Fruit fly (Drosophila melanogaster): ENCODE measurements around the gene Mpv17.

Mpv17 gene

DNA sequence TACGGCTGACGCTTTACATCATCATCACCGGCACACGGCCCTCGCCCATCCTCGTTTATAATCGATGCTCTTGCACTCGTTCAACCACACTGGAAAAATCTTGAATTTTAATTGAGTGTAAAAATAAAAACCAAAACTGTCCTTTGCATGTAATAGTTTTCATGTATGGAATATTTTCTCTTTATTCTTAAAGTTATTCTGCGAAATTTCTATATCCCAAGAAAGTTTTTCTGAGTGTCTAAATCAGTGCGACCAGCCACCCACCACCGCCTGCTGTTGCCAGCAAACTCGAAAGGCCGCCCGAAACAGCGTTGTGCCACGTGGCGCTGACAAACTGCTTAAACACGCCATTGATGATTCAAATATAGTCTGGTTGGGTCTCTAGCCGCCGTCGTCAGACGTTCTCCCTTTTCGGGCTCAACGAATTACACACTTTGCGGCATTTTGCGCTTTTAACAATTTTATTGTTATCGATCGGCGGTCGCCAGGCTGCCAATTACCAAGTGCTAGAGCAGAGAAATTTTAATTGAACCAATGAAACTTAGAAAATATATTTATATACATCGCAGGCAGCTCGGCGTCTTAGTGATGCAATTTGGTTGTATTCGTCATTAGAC lies 46.3 kb downstream of the Mpv17 start (continued):
- peak; percentile 54 for TF ChIP-seq OdsH (GFP tag; optimal IDR thresholded peaks at IDR 0.05)

DNA sequence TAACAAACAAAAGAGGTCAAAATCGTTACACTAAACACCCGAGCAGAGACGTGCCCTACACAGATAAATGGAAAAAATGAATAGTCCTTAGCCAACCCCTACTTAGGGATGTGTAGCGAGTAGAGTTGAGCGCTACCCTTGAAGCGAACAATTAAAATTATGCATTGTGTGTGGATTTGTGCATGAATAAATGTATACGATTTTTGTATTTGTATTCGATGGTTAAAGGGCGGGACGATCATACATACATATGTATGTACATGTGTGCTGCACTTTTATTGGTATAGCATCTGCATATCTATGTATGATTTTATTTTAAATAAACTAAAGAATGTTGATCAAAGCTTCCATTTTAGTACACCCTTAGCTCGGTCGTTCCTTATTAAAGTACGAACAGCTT lies 48.0 kb downstream of the Mpv17 start:
- no peak for TF ChIP-seq foxo (GFP tag; optimal IDR thresholded peaks at IDR 0.05)
- no peak for TF ChIP-seq sv (GFP tag; optimal IDR thresholded peaks at IDR 0.05)
- no peak for TF ChIP-seq CrebA (GFP tag; optimal IDR thresholded peaks at IDR 0.05; ENCODE audit: borderline replicate concordance)
- no peak for TF ChIP-seq Dfd (GFP tag; optimal IDR thresholded peaks at IDR 0.05)
- TF ChIP-seq tai (GFP tag; optimal IDR thresholded peaks at IDR 0.05) = no peak
- TF ChIP-seq Sp1 (GFP tag; optimal IDR thresholded peaks at IDR 0.05) = no peak
- no peak for TF ChIP-seq Hr83 (GFP tag; optimal IDR thresholded peaks at IDR 0.05; ENCODE audit: poor library complexity, severe bottlenecking)
- no peak for TF ChIP-seq HLH106 (tag; optimal IDR thresholded peaks at IDR 0.05)
- TF ChIP-seq pan (optimal IDR thresholded peaks at IDR 0.05) = no peak
- TF ChIP-seq h (GFP tag; optimal IDR thresholded peaks at IDR 0.05) = no peak
- no peak for TF ChIP-seq ey (GFP tag; optimal IDR thresholded peaks at IDR 0.05)
- TF ChIP-seq Myc (optimal IDR thresholded peaks at IDR 0.05) = no peak
- no peak for TF ChIP-seq brk (GFP tag; optimal IDR thresholded peaks at IDR 0.05)
- no peak for TF ChIP-seq sage (GFP tag; optimal IDR thresholded peaks at IDR 0.05)

dm6 chr4:980475-980856 lies 48.7 kb downstream of the Mpv17 start:
- no peak for TF ChIP-seq fru (GFP tag; optimal IDR thresholded peaks at IDR 0.05)
- TF ChIP-seq br (GFP tag; optimal IDR thresholded peaks at IDR 0.05) = no peak
- TF ChIP-seq Hr83 (GFP tag; optimal IDR thresholded peaks at IDR 0.05; ENCODE audit: poor library complexity, severe bottlenecking) = no peak
- no peak for TF ChIP-seq OdsH (GFP tag; optimal IDR thresholded peaks at IDR 0.05)
- TF ChIP-seq sv (GFP tag; optimal IDR thresholded peaks at IDR 0.05) = no peak
- no peak for TF ChIP-seq Sp1 (GFP tag; optimal IDR thresholded peaks at IDR 0.05)
- no peak for TF ChIP-seq foxo (GFP tag; optimal IDR thresholded peaks at IDR 0.05)

dm6 chr4:979634-980474 lies 49.3 kb downstream of the Mpv17 start:
- peak; percentile 90 for TF ChIP-seq Myc (optimal IDR thresholded peaks at IDR 0.05)
- no peak for TF ChIP-seq Abd-B (GFP tag; optimal IDR thresholded peaks at IDR 0.05)
- no peak for TF ChIP-seq tai (GFP tag; optimal IDR thresholded peaks at IDR 0.05)
- no peak for TF ChIP-seq h (GFP tag; optimal IDR thresholded peaks at IDR 0.05)
- no peak for TF ChIP-seq Rel (GFP tag; optimal IDR thresholded peaks at IDR 0.05)
- no peak for TF ChIP-seq Rel (tag; optimal IDR thresholded peaks at IDR 0.05)
- TF ChIP-seq br (GFP tag; optimal IDR thresholded peaks at IDR 0.05) = no peak
- TF ChIP-seq Dfd (GFP tag; optimal IDR thresholded peaks at IDR 0.05) = peak; percentile 6
- TF ChIP-seq jim (GFP tag; optimal IDR thresholded peaks at IDR 0.05) = no peak
